Worm (Caenorhabditis elegans): Measurements from ENCODE around the gene bgal-2.

The bgal-2 gene

ce11 chrX:6749124-6749822, 34.9 kb upstream of the bgal-2 start (continued):
- peak; percentile 44 for TF ChIP-seq rnt-1 (tag; optimal IDR thresholded peaks at IDR 0.05)
- peak; percentile 9 for TF ChIP-seq irx-1 (tag; optimal IDR thresholded peaks at IDR 0.05)
- TF ChIP-seq isw-1 (GFP tag; IDR thresholded peaks at IDR 0.05) = no peak
- TF ChIP-seq mep-1 (tag; optimal IDR thresholded peaks at IDR 0.05) = peak; percentile 32
- no peak for TF ChIP-seq sup-37 (GFP tag; optimal IDR thresholded peaks at IDR 0.05)
- TF ChIP-seq nhr-19 (GFP tag; conservative IDR thresholded peaks at IDR 0.05) = peak; percentile 89
- TF ChIP-seq fos-1 (tag; optimal IDR thresholded peaks at IDR 0.05) = no peak
- TF ChIP-seq hpl-2 (GFP tag; optimal IDR thresholded peaks at IDR 0.05) = peak; percentile 2
- TF ChIP-seq unc-98 (GFP tag; IDR thresholded peaks at IDR 0.05) = no peak
- peak; percentile 75 for TF ChIP-seq nhr-90 (tag; optimal IDR thresholded peaks at IDR 0.05; ENCODE audit: poor library complexity)
- TF ChIP-seq nhr-11 (tag; optimal IDR thresholded peaks at IDR 0.05) = no peak
- peak; percentile 49 for TF ChIP-seq C16A3.4 (tag; optimal IDR thresholded peaks at IDR 0.05)
- no peak for TF ChIP-seq nhr-28 (tag; optimal IDR thresholded peaks at IDR 0.05)
- TF ChIP-seq skn-1 (tag; optimal IDR thresholded peaks at IDR 0.05) = peak; percentile 35

- peak; percentile 93 for TF ChIP-seq nhr-90 (tag; optimal IDR thresholded peaks at IDR 0.05; ENCODE audit: poor library complexity)
- peak; percentile 80 for TF ChIP-seq ceh-88 (GFP tag; IDR thresholded peaks at IDR 0.05)
- peak; percentile 71 for TF ChIP-seq sup-37 (GFP tag; optimal IDR thresholded peaks at IDR 0.05)
- TF ChIP-seq dsc-1 (tag; optimal IDR thresholded peaks at IDR 0.05) = peak; percentile 34
- no peak for TF ChIP-seq mab-9 (GFP tag; IDR thresholded peaks at IDR 0.05)
- no peak for TF ChIP-seq ztf-11 (tag; optimal IDR thresholded peaks at IDR 0.05)
- peak; percentile 97 for TF ChIP-seq nhr-19 (GFP tag; conservative IDR thresholded peaks at IDR 0.05)
- TF ChIP-seq snpc-4 (tag; optimal IDR thresholded peaks at IDR 0.05) = no peak
- peak; percentile 2 for TF ChIP-seq lir-3 (tag; optimal IDR thresholded peaks at IDR 0.05; ENCODE audit: poor library complexity)
- TF ChIP-seq pag-3 (tag; optimal IDR thresholded peaks at IDR 0.05; ENCODE audit: borderline replicate concordance, insufficient read depth) = no peak
- peak; percentile 91 for TF ChIP-seq jun-1 (tag; optimal IDR thresholded peaks at IDR 0.05)
- no peak for TF ChIP-seq hlh-17 (GFP tag; optimal IDR thresholded peaks at IDR 0.05; ENCODE audit: borderline replicate concordance)
- TF ChIP-seq unc-62 (GFP tag; optimal IDR thresholded peaks at IDR 0.05) = no peak
- TF ChIP-seq unc-30 (tag; optimal IDR thresholded peaks at IDR 0.05) = no peak
- no peak for TF ChIP-seq ceh-90 (tag; optimal IDR thresholded peaks at IDR 0.05)
- no peak for TF ChIP-seq ceh-63 (GFP tag; optimal IDR thresholded peaks at IDR 0.05)
- peak; percentile 94 for TF ChIP-seq snu-23 (GFP tag; optimal IDR thresholded peaks at IDR 0.05)
- TF ChIP-seq efl-3 (GFP tag; optimal IDR thresholded peaks at IDR 0.05) = peak; percentile 50
- TF ChIP-seq fkh-8 (tag; optimal IDR thresholded peaks at IDR 0.05) = peak; percentile 2
- peak; percentile 37 to 60 (median 58) for TF ChIP-seq dpl-1 (GFP tag; optimal IDR thresholded peaks at IDR 0.05)
- TF ChIP-seq alr-1 (tag; optimal IDR thresholded peaks at IDR 0.05; ENCODE audit: borderline replicate concordance) = no peak
- peak; percentile 100 for TF ChIP-seq nhr-85 (tag)
- no peak for TF ChIP-seq nhr-84 (tag; optimal IDR thresholded peaks at IDR 0.05)
- TF ChIP-seq isw-1 (GFP tag; IDR thresholded peaks at IDR 0.05) = no peak; the same call in 1 of the 2 replicates
- TF ChIP-seq Y116A8C.19 (tag; optimal IDR thresholded peaks at IDR 0.05; ENCODE audit: borderline replicate concordance) = no peak
- peak; percentile 24 for TF ChIP-seq egl-13 (tag; optimal IDR thresholded peaks at IDR 0.05)
- peak; percentile 87 for TF ChIP-seq nhr-47 (tag; optimal IDR thresholded peaks at IDR 0.05)
- TF ChIP-seq aha-1 (tag; optimal IDR thresholded peaks at IDR 0.05) = no peak
- peak; percentile 42 for TF ChIP-seq fkh-10 (GFP tag; optimal IDR thresholded peaks at IDR 0.05)
- peak; percentile 85 for TF ChIP-seq mep-1 (tag; optimal IDR thresholded peaks at IDR 0.05)
- TF ChIP-seq hlh-4 (tag; optimal IDR thresholded peaks at IDR 0.05) = no peak
- TF ChIP-seq ets-5 (GFP tag; IDR thresholded peaks at IDR 0.05) = no peak
- TF ChIP-seq nhr-71 (tag; optimal IDR thresholded peaks at IDR 0.05) = peak; percentile 98
- TF ChIP-seq hpl-2 (GFP tag; optimal IDR thresholded peaks at IDR 0.05) = peak; percentile 73
- no peak for TF ChIP-seq ces-1 (GFP tag; optimal IDR thresholded peaks at IDR 0.05)
- no peak for TF ChIP-seq tlp-1 (tag; optimal IDR thresholded peaks at IDR 0.05)
- peak; percentile 53 for TF ChIP-seq nhr-76 (tag; optimal IDR thresholded peaks at IDR 0.05)
- TF ChIP-seq C16A3.4 (tag; optimal IDR thresholded peaks at IDR 0.05) = peak; percentile 84
- no peak for TF ChIP-seq lin-39 (tag; optimal IDR thresholded peaks at IDR 0.05)
- peak; percentile 98 for TF ChIP-seq lin-14 (GFP tag; optimal IDR thresholded peaks at IDR 0.05)
- TF ChIP-seq tbx-2 (tag; optimal IDR thresholded peaks at IDR 0.05) = peak; percentile 93
- no peak for TF ChIP-seq aly-2 (tag; optimal IDR thresholded peaks at IDR 0.05)
These were observed 34.1 kb upstream of the bgal-2 start for ce11 chrX:6750145-6750544.

Measured in whole organism, L1 larva.